Fruit fly (Drosophila melanogaster): ENCODE measurements around the gene CG4511.

The CG4511 gene

dm6 chr3R:10849515-10849973, 4.8 kb upstream of the CG4511 start, which contains the start of gene CG42394 (continued):
- TF ChIP-seq H2.0 (GFP tag; IDR thresholded peaks at IDR 0.05): peak; percentile 93
- peak; percentile 46 for TF ChIP-seq shn (GFP tag; optimal IDR thresholded peaks at IDR 0.05)
- peak; percentile 35 for TF ChIP-seq jumu (GFP tag; optimal IDR thresholded peaks at IDR 0.05)
- TF ChIP-seq CG2199 (GFP tag; IDR thresholded peaks at IDR 0.05): peak; percentile 88; the same call in 2 of the 3 replicates
- peak; percentile 47 for TF ChIP-seq CG1792 (GFP tag; optimal IDR thresholded peaks at IDR 0.05)
- peak; percentile 91 for TF ChIP-seq CG12299 (tag; optimal IDR thresholded peaks at IDR 0.05)
- peak; percentile 96 for TF ChIP-seq CG1233 (GFP tag; optimal IDR thresholded peaks at IDR 0.05)
- TF ChIP-seq h (optimal IDR thresholded peaks at IDR 0.05): no peak
- TF ChIP-seq trh (GFP tag; optimal IDR thresholded peaks at IDR 0.05): peak; percentile 90
- TF ChIP-seq grau (tag; optimal IDR thresholded peaks at IDR 0.05): peak; percentile 95
- TF ChIP-seq ato (GFP tag; IDR thresholded peaks at IDR 0.05; ENCODE audit: partially characterized antibody): no peak
- peak; percentile 96 for TF ChIP-seq Hmr (GFP tag; optimal IDR thresholded peaks at IDR 0.05)
- TF ChIP-seq Sin3A (optimal IDR thresholded peaks at IDR 0.05): no peak
- no peak for TF ChIP-seq Dfd (GFP tag; optimal IDR thresholded peaks at IDR 0.05)
- peak; percentile 43 for TF ChIP-seq Kr (GFP tag; optimal IDR thresholded peaks at IDR 0.05)
- TF ChIP-seq CG34224 (GFP tag; IDR thresholded peaks at IDR 0.05; ENCODE audit: partially characterized antibody): no peak
- peak; percentile 17 for TF ChIP-seq zfh2 (GFP tag; optimal IDR thresholded peaks at IDR 0.05)
- peak; percentile 49 for TF ChIP-seq CG12236 (GFP tag; optimal IDR thresholded peaks at IDR 0.05)
- peak; percentile 96 for TF ChIP-seq Max (GFP tag; optimal IDR thresholded peaks at IDR 0.05)
- no peak for TF ChIP-seq yki (optimal IDR thresholded peaks at IDR 0.05)
- no peak for TF ChIP-seq pb (GFP tag; optimal IDR thresholded peaks at IDR 0.05)
- peak; percentile 99 for TF ChIP-seq CG31441 (GFP tag; IDR thresholded peaks at IDR 0.05)
- TF ChIP-seq dm (GFP tag; optimal IDR thresholded peaks at IDR 0.05): peak; percentile 16
- peak; percentile 89 for TF ChIP-seq CG16815 (GFP tag; optimal IDR thresholded peaks at IDR 0.05)
- TF ChIP-seq CG10431 (GFP tag; optimal IDR thresholded peaks at IDR 0.05): peak; percentile 79
- peak; percentile 81 for TF ChIP-seq CG17612 (GFP tag; IDR thresholded peaks at IDR 0.05)
- TF ChIP-seq CG17912 (GFP tag; optimal IDR thresholded peaks at IDR 0.05): peak; percentile 80
- TF ChIP-seq Atf-2 (GFP tag; optimal IDR thresholded peaks at IDR 0.05): peak; percentile 58
- peak; percentile 77 for TF ChIP-seq CG8281 (tag; optimal IDR thresholded peaks at IDR 0.05)
- TF ChIP-seq CG2129 (GFP tag; IDR thresholded peaks at IDR 0.05; ENCODE audit: partially characterized antibody): no peak
- TF ChIP-seq CG15073 (GFP tag; optimal IDR thresholded peaks at IDR 0.05): peak; percentile 53
- peak; percentile 17 for TF ChIP-seq tx (GFP tag; optimal IDR thresholded peaks at IDR 0.05)
- TF ChIP-seq CG2678 (tag; optimal IDR thresholded peaks at IDR 0.05): peak; percentile 97
- TF ChIP-seq insv (GFP tag; optimal IDR thresholded peaks at IDR 0.05): peak in 1 of 2 experiments; percentile 31
- TF ChIP-seq az2 (GFP tag; optimal IDR thresholded peaks at IDR 0.05): peak; percentile 96
- TF ChIP-seq TFAM (GFP tag; optimal IDR thresholded peaks at IDR 0.05): peak; percentile 64
- TF ChIP-seq ems (GFP tag; optimal IDR thresholded peaks at IDR 0.05): peak; percentile 89
- no peak for TF ChIP-seq abd-A (tag; optimal IDR thresholded peaks at IDR 0.05)
- peak; percentile 94 for TF ChIP-seq HHEX (GFP tag; optimal IDR thresholded peaks at IDR 0.05)
- 0 out of 4 replicates have a peak, but pooled peaks have one; percentile 43 for TF ChIP-seq Dll (GFP tag; IDR thresholded peaks at IDR 0.05; ENCODE audit: partially characterized antibody)
- peak; percentile 40 for TF ChIP-seq Ets97D (GFP tag; optimal IDR thresholded peaks at IDR 0.05)
- TF ChIP-seq lov (optimal IDR thresholded peaks at IDR 0.05): no peak
- TF ChIP-seq lov (GFP tag; IDR thresholded peaks at IDR 0.05): peak; percentile 90
- TF ChIP-seq CG1647 (GFP tag; optimal IDR thresholded peaks at IDR 0.05): peak; percentile 34
- TF ChIP-seq hkb (optimal IDR thresholded peaks at IDR 0.05): no peak
- peak; percentile 97 for TF ChIP-seq hkb (GFP tag; IDR thresholded peaks at IDR 0.05)
- TF ChIP-seq CG7786 (GFP tag; optimal IDR thresholded peaks at IDR 0.05): peak; percentile 29
- TF ChIP-seq MTF-1 (GFP tag; optimal IDR thresholded peaks at IDR 0.05; ENCODE audit: borderline replicate concordance): peak; percentile 91
- TF ChIP-seq Dip2 (GFP tag; IDR thresholded peaks at IDR 0.05): no peak
- TF ChIP-seq chinmo (GFP tag; IDR thresholded peaks at IDR 0.05; ENCODE audit: partially characterized antibody): peak; percentile 64; the same call in 2 of the 4 replicates
- TF ChIP-seq sim (GFP tag; IDR thresholded peaks at IDR 0.05): peak; percentile 90
- no peak for TF ChIP-seq ab (GFP tag; optimal IDR thresholded peaks at IDR 0.05)

Measured in whole organism, embryonic.